Worm (Caenorhabditis elegans) whole organism, L1 larva: Measurements from ENCODE around the gene F41E6.12.

ENCODE experiments used
- F16B12.6 ChIP-seq: fragments of 150-350 bp; optimal IDR thresholded peaks from 2 replicates; lab custom pipeline; 2014; ENCODE audit warnings: missing biosample characterization, missing genetic modification characterization
- aha-1 ChIP-seq: fragments of 150-350 bp; optimal IDR thresholded peaks from 2 replicates; lab custom pipeline; 2014; ENCODE audit warnings: missing biosample characterization, missing genetic modification characterization
- blmp-1 ChIP-seq: fragments of 150-350 bp; optimal IDR thresholded peaks from 2 replicates; lab custom pipeline; 2014; ENCODE audit warnings: missing biosample characterization, missing genetic modification characterization
- ceh-63 ChIP-seq: fragments of 200-800 bp; sonication (Bioruptor generic); optimal IDR thresholded peaks from 2 replicates; lab custom pipeline; 2018; ENCODE audit warnings: mild to moderate bottlenecking, missing genetic modification characterization, missing compliant biosample characterization
- ceh-8 ChIP-seq: fragments of 200-800 bp; sonication (Bioruptor generic); optimal IDR thresholded peaks from 2 replicates; lab custom pipeline; 2018; ENCODE audit warnings: mild to moderate bottlenecking, missing genetic modification characterization, moderate library complexity, missing compliant biosample characterization
- ceh-82 ChIP-seq, 3 experiments: fragments of 150-350 bp in 1 of 3; sonication (generic microtip) in 2 of 3; optimal IDR thresholded peaks; 2 replicates each; lab custom pipeline; 2014 to 2017; ENCODE audit warnings: missing biosample characterization in 3 of 3, missing genetic modification characterization in 3 of 3
- efl-1 ChIP-seq, 4 experiments: fragments of 150-350 bp; optimal IDR thresholded peaks in 3 of 4; peaks in 1 of 4; 1 replicate in 1 of 4; 2 replicates in 3 of 4; lab custom pipeline; 2014; ENCODE audit warnings: missing biosample characterization in 2 of 4, missing genetic modification characterization in 2 of 4, missing genetic modification reagents in 2 of 4
- egl-27 ChIP-seq, 2 experiments: fragments of 150-350 bp in 1 of 2; sonication (generic microtip); optimal IDR thresholded peaks; 3 replicates each; lab custom pipeline; 2017 to 2018; ENCODE audit warnings: missing biosample characterization in 2 of 2, missing genetic modification characterization in 2 of 2, missing genetic modification reagents in 2 of 2
- elt-2 ChIP-seq: sonication (generic microtip); optimal IDR thresholded peaks from 2 replicates; lab custom pipeline; 2016; ENCODE audit warnings: missing genetic modification characterization, mild to moderate bottlenecking, inconsistent platforms, missing compliant biosample characterization, missing genetic modification reagents
- elt-3 ChIP-seq, 6 experiments: fragments of 150-350 bp in 1 of 6; sonication (generic microtip); optimal IDR thresholded peaks; 2 replicates each; lab custom pipeline; 2017 to 2018; ENCODE audit warnings: missing biosample characterization in 6 of 6, missing genetic modification characterization in 6 of 6, inconsistent platforms in 1 of 6
- fkh-10 ChIP-seq: sonication (generic microtip); optimal IDR thresholded peaks from 2 replicates; lab custom pipeline; 2017; ENCODE audit warnings: missing biosample characterization, missing genetic modification reagents, missing genetic modification characterization
- grh-1 ChIP-seq: fragments of 200-800 bp; sonication (Bioruptor generic); IDR thresholded peaks from 2 replicates; pipeline ENCODE4 v1.3.6; 2022; ENCODE audit warnings: missing genetic modification reagents, missing genetic modification characterization, missing compliant biosample characterization
- hpl-2 ChIP-seq: fragments of 150-350 bp; optimal IDR thresholded peaks from 2 replicates; lab custom pipeline; 2014; ENCODE audit warnings: missing biosample characterization, missing genetic modification reagents, missing genetic modification characterization
- irx-1 ChIP-seq: sonication (generic microtip); optimal IDR thresholded peaks from 2 replicates; lab custom pipeline; 2016; ENCODE audit warnings: missing genetic modification characterization, missing compliant biosample characterization
- jun-1 ChIP-seq: fragments of 150-350 bp; optimal IDR thresholded peaks from 2 replicates; lab custom pipeline; 2014; ENCODE audit warnings: missing biosample characterization, missing genetic modification reagents, missing genetic modification characterization
- lin-13 ChIP-seq: fragments of 150-350 bp; optimal IDR thresholded peaks from 2 replicates; lab custom pipeline; 2014; ENCODE audit warnings: missing biosample characterization, missing genetic modification reagents, missing genetic modification characterization
- lin-14 ChIP-seq: fragments of 200-800 bp; sonication (Bioruptor generic); optimal IDR thresholded peaks from 2 replicates; lab custom pipeline; 2018; ENCODE audit warnings: mild to moderate bottlenecking, missing genetic modification characterization, moderate library complexity, missing compliant biosample characterization
- lsy-2 ChIP-seq, 2 experiments: fragments of 150-350 bp; optimal IDR thresholded peaks; 2 replicates each; lab custom pipeline; 2014; ENCODE audit warnings: missing biosample characterization in 2 of 2, missing genetic modification characterization in 2 of 2
- mdl-1 ChIP-seq, 2 experiments: fragments of 150-350 bp; optimal IDR thresholded peaks; 2 replicates each; lab custom pipeline; 2014 to 2017; ENCODE audit warnings: missing biosample characterization in 2 of 2, missing genetic modification characterization in 2 of 2, inconsistent platforms in 1 of 2
- mep-1 ChIP-seq: fragments of 150-350 bp; optimal IDR thresholded peaks from 2 replicates; lab custom pipeline; 2014; ENCODE audit warnings: missing biosample characterization, missing genetic modification characterization
- nhr-11 ChIP-seq: fragments of 150-350 bp; optimal IDR thresholded peaks from 2 replicates; lab custom pipeline; 2014; ENCODE audit warnings: missing biosample characterization, missing genetic modification characterization
- nhr-19 ChIP-seq: fragments of 200-800 bp; sonication (Bioruptor generic); conservative IDR thresholded peaks from 2 replicates; pipeline ENCODE4 v1.3.6; 2022; ENCODE audit warnings: missing genetic modification characterization, missing compliant biosample characterization
- nhr-20 ChIP-seq: sonication (generic microtip); optimal IDR thresholded peaks from 2 replicates; lab custom pipeline; 2016; ENCODE audit warnings: mild to moderate bottlenecking, missing genetic modification characterization, missing compliant biosample characterization
- nhr-47 ChIP-seq: sonication (generic microtip); optimal IDR thresholded peaks from 2 replicates; lab custom pipeline; 2016; ENCODE audit warnings: mild to moderate bottlenecking, missing genetic modification characterization, moderate library complexity, missing compliant biosample characterization
- nhr-71 ChIP-seq: sonication (generic microtip); optimal IDR thresholded peaks from 2 replicates; lab custom pipeline; 2016; ENCODE audit warnings: mild to moderate bottlenecking, missing genetic modification characterization, moderate library complexity, missing compliant biosample characterization
- nhr-85 ChIP-seq: sonication (generic microtip); peaks from one replicate; lab custom pipeline; 2016; ENCODE audit warnings: missing genetic modification characterization, inconsistent platforms, missing compliant biosample characterization
- nhr-90 ChIP-seq: sonication (generic microtip); optimal IDR thresholded peaks from 2 replicates; lab custom pipeline; 2016; ENCODE audit warnings: mild to moderate bottlenecking, missing genetic modification characterization, missing compliant biosample characterization; ENCODE audit not compliant: poor library complexity
- pqm-1 ChIP-seq: sonication (generic microtip); optimal IDR thresholded peaks from 3 replicates; lab custom pipeline; 2017; ENCODE audit warnings: missing biosample characterization, missing genetic modification characterization
- rnt-1 ChIP-seq: sonication (generic microtip); optimal IDR thresholded peaks from 2 replicates; lab custom pipeline; 2016; ENCODE audit warnings: mild to moderate bottlenecking, missing genetic modification characterization, moderate library complexity, missing compliant biosample characterization
- snpc-4 ChIP-seq: fragments of 150-350 bp; optimal IDR thresholded peaks from 2 replicates; lab custom pipeline; 2014; ENCODE audit warnings: missing biosample characterization, missing genetic modification characterization
- snu-23 ChIP-seq: sonication (generic microtip); optimal IDR thresholded peaks from 2 replicates; lab custom pipeline; 2016; ENCODE audit warnings: missing genetic modification characterization, missing compliant biosample characterization
- unc-130 ChIP-seq: fragments of 150-350 bp; optimal IDR thresholded peaks from 2 replicates; lab custom pipeline; 2017; ENCODE audit warnings: missing biosample characterization, missing genetic modification characterization, inconsistent platforms
- unc-62 ChIP-seq: fragments of 150-350 bp; optimal IDR thresholded peaks from 2 replicates; lab custom pipeline; 2014; ENCODE audit warnings: missing biosample characterization, missing genetic modification reagents, missing genetic modification characterization
- xbp-1 ChIP-seq: sonication (generic microtip); optimal IDR thresholded peaks from 2 replicates; lab custom pipeline; 2016; ENCODE audit warnings: missing genetic modification characterization, missing compliant biosample characterization
- ztf-11 ChIP-seq, 2 experiments: sonication (generic microtip); optimal IDR thresholded peaks; 2 replicates each; lab custom pipeline; 2016 to 2017; ENCODE audit warnings: missing genetic modification characterization in 2 of 2, missing biosample characterization in 1 of 2, missing compliant biosample characterization in 1 of 2

F41E6.12 gene

ce11 chrV:8662056-8663006 lies 33.4 kb upstream of the F41E6.12 start (continued):
- TF ChIP-seq mdl-1 (tag; optimal IDR thresholded peaks at IDR 0.05; lab: Kevin White, UChicago) (peak in 1 of 2 experiments; percentile 51), grh-1 (GFP tag; lab: Robert Waterston, UW) (peak; percentile 62; the same call in 1 of the 2 replicates), irx-1 (peak; percentile 60), nhr-11 (tag; lab: Kevin White, UChicago) (no peak), lsy-2 (tag; optimal IDR thresholded peaks at IDR 0.05; lab: Kevin White, UChicago) (peak; percentile 22 to 39), ceh-8 (no peak), xbp-1 (tag; lab: Kevin White, UChicago) (peak; percentile 35), lin-13 (GFP tag; lab: Kevin White, UChicago) (peak; percentile 4), blmp-1 (tag; lab: Kevin White, UChicago) (peak; percentile 94)

ce11 chrV:8661241-8661954 lies 32.5 kb upstream of the F41E6.12 start:
- TF ChIP-seq unc-130 (tag; lab: Kevin White, UChicago) (peak; percentile 11), snu-23 (GFP tag; lab: Kevin White, UChicago) (peak; percentile 54), egl-27 (tag; optimal IDR thresholded peaks at IDR 0.05; lab: Kevin White, UChicago) (no peak), unc-62 (GFP tag; lab: Kevin White, UChicago) (no peak), blmp-1 (tag; lab: Kevin White, UChicago) (peak; percentile 93), nhr-71 (peak; percentile 40), irx-1 (peak; percentile 66), jun-1 (tag; lab: Kevin White, UChicago) (peak; percentile 23), mep-1 (tag; lab: Kevin White, UChicago) (peak; percentile 19), nhr-85 (tag; lab: Kevin White, UChicago) (peak; percentile 88), elt-3 (tag; optimal IDR thresholded peaks at IDR 0.05; lab: Kevin White, UChicago) (peak in 3 of 6 experiments; percentile 24 to 61 (median 25)), lin-14 (GFP tag; lab: Kevin White, UChicago) (peak; percentile 67), nhr-20 (tag; lab: Kevin White, UChicago) (peak; percentile 51), aha-1 (tag; lab: Kevin White, UChicago) (no peak), snpc-4 (tag; lab: Kevin White, UChicago) (no peak), mdl-1 (tag; optimal IDR thresholded peaks at IDR 0.05; lab: Kevin White, UChicago) (peak in 1 of 2 experiments; percentile 21), lsy-2 (tag; optimal IDR thresholded peaks at IDR 0.05; lab: Kevin White, UChicago) (peak in 1 of 2 experiments; percentile 17), F16B12.6 (tag; lab: Kevin White, UChicago) (no peak), nhr-19 (GFP tag; lab: Robert Waterston, UW) (0 out of 2 replicates have a peak, but pooled peaks have one; percentile 14), pqm-1 (tag; lab: Kevin White, UChicago) (peak; percentile 52), fkh-10 (GFP tag; lab: Kevin White, UChicago) (no peak), nhr-90 (peak; percentile 28), rnt-1 (tag; lab: Kevin White, UChicago) (peak; percentile 22), efl-1 (optimal IDR thresholded peaks at IDR 0.05; lab: Kevin White, UChicago) (no peak), efl-1 (GFP tag; optimal IDR thresholded peaks at IDR 0.05 in 1 of 2; lab: Kevin White, UChicago) (peak in 1 of 2 experiments; percentile 89), elt-2 (tag; lab: Kevin White, UChicago) (peak; percentile 91)
- TF ChIP-seq, all 84 proteins: peak for 19

ce11 chrV:8660475-8660874 lies 31.5 kb upstream of the F41E6.12 start:
- TF ChIP-seq rnt-1 (tag; lab: Kevin White, UChicago): peak; percentile 22
- TF ChIP-seq blmp-1 (tag; lab: Kevin White, UChicago): peak; percentile 73
- peak; percentile 41 for TF ChIP-seq lin-14 (GFP tag; lab: Kevin White, UChicago)
- no peak for TF ChIP-seq nhr-47 (tag; lab: Kevin White, UChicago)
- no peak for TF ChIP-seq ztf-11 (tag; optimal IDR thresholded peaks at IDR 0.05; lab: Kevin White, UChicago)
- no peak for TF ChIP-seq ceh-82 (tag; optimal IDR thresholded peaks at IDR 0.05; lab: Kevin White, UChicago)
- TF ChIP-seq ceh-63 (GFP tag; lab: Kevin White, UChicago): no peak
- no peak for TF ChIP-seq nhr-90
- no peak for TF ChIP-seq hpl-2 (GFP tag; lab: Kevin White, UChicago)
- TF ChIP-seq snu-23 (GFP tag; lab: Kevin White, UChicago): no peak
- TF ChIP-seq efl-1 (optimal IDR thresholded peaks at IDR 0.05; lab: Kevin White, UChicago): no peak
- TF ChIP-seq efl-1 (GFP tag; optimal IDR thresholded peaks at IDR 0.05 in 1 of 2; lab: Kevin White, UChicago): peak in 1 of 2 experiments; percentile 82
- TF ChIP-seq nhr-71: peak; percentile 1
- peak; percentile 73 for TF ChIP-seq nhr-85 (tag; lab: Kevin White, UChicago)
